Fruit fly (Drosophila melanogaster) Kc167 (cell line): ENCODE results near the gene CG4766.

Experiments used
- Myc ChIP-seq: fragments of >200 bp; optimal IDR thresholded peaks from 2 replicates; lab custom pipeline; 2017; ENCODE audit warnings: missing external identifiers
- Sin3A ChIP-seq: fragments of >200 bp; optimal IDR thresholded peaks from 2 replicates; lab custom pipeline; 2018; ENCODE audit warnings: missing external identifiers
- h ChIP-seq: fragments of >200 bp; optimal IDR thresholded peaks from 3 replicates; lab custom pipeline; 2018; ENCODE audit warnings: missing external identifiers
- insv ChIP-seq: fragments of >200 bp; optimal IDR thresholded peaks from 3 replicates; lab custom pipeline; 2018; ENCODE audit warnings: missing external identifiers
- psq ChIP-seq: fragments of >200 bp; optimal IDR thresholded peaks from 2 replicates; lab custom pipeline; 2017; ENCODE audit warnings: missing external identifiers
- ttk ChIP-seq: sonication (Bioruptor generic); optimal IDR thresholded peaks from 2 replicates; lab custom pipeline; 2017; ENCODE audit warnings: missing external identifiers

The CG4766 gene

dm6 chrX:5947870-5948498 lies 52.6 kb downstream of the CG4766 start, which contains the start of gene CG6041:
TSS of gene CG6041 (plus strand) at chrX:5948160.
- TF ChIP-seq psq (lab: Kevin White, UChicago) (no peak), Myc (lab: Kevin White, UChicago) (no peak), Sin3A (lab: Kevin White, UChicago) (no peak), insv (lab: Kevin White, UChicago) (no peak), ttk (lab: Kevin White, UChicago) (no peak), h (no peak)
